Worm (Caenorhabditis elegans) whole organism, late embryonic: ENCODE data around the gene E02H1.1.

ENCODE experiments used
- ama-1 ChIP-seq: fragments of 150-350 bp; optimal IDR thresholded peaks from 2 replicates; lab custom pipeline; 2014
- lin-11 ChIP-seq: fragments of 200-800 bp; sonication (Bioruptor generic); optimal IDR thresholded peaks from 2 replicates; lab custom pipeline; 2018; ENCODE audit warnings: mild to moderate bottlenecking, missing genetic modification characterization, missing compliant biosample characterization
- pax-1 ChIP-seq: fragments of 150-350 bp; optimal IDR thresholded peaks from 2 replicates; lab custom pipeline; 2014; ENCODE audit warnings: missing biosample characterization, missing genetic modification characterization

- TF ChIP-seq pax-1 (tag; lab: Kevin White, UChicago), result no peak
- TF ChIP-seq ama-1 (lab: Kevin White, UChicago), result no peak
- TF ChIP-seq lin-11, result no peak
These were observed 34.4 kb downstream of the E02H1.1 start for ce11 chrII:9556582-9556981.
